Fruit fly (Drosophila melanogaster): ENCODE data around the gene drpr.

The drpr gene

DNA sequence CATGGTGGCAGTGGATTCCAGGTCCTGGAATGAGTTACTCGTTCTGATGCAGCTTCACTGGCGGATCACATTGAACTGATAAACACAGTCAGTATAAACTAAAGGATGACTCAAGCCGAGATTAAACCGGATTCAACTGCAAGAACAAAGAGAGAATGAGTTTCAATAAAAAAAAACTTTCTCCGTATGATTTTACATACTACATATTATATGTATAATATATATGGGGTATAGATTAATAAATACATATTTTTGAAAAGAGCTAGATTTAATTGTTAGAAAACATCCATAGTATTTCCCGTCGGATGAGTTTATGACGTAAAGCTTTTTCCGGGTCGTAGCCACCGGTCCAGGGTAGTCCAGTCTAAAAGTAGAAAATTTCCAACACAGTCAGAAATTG lies 6.8 kb downstream of the drpr start, which contains the start of gene CG12035:
Gene CG12035 (plus strand): TSS at position 301 of the 400 bp plus-strand sequence.
- TF ChIP-seq CG32264 (GFP tag; optimal IDR thresholded peaks at IDR 0.05) (no peak), h (GFP tag; optimal IDR thresholded peaks at IDR 0.05) (no peak), Abd-B (GFP tag; optimal IDR thresholded peaks at IDR 0.05) (no peak), dl (GFP tag; optimal IDR thresholded peaks at IDR 0.05; ENCODE audit: insufficient read depth in 1 of 2, partially characterized antibody in 2 of 2) (no peak), brk (GFP tag; optimal IDR thresholded peaks at IDR 0.05) (no peak), Jra (GFP tag; optimal IDR thresholded peaks at IDR 0.05) (no peak), foxo (GFP tag; optimal IDR thresholded peaks at IDR 0.05) (no peak), Hnf4 (GFP tag; optimal IDR thresholded peaks at IDR 0.05) (no peak), CG9705 (GFP tag; optimal IDR thresholded peaks at IDR 0.05) (no peak), Dfd (GFP tag; optimal IDR thresholded peaks at IDR 0.05) (no peak), OdsH (GFP tag; optimal IDR thresholded peaks at IDR 0.05) (no peak), Hr78 (GFP tag; optimal IDR thresholded peaks at IDR 0.05) (no peak), Rel (GFP tag; optimal IDR thresholded peaks at IDR 0.05) (no peak), Rel (tag; optimal IDR thresholded peaks at IDR 0.05) (no peak), usp (GFP tag; optimal IDR thresholded peaks at IDR 0.05) (no peak), sv (GFP tag; optimal IDR thresholded peaks at IDR 0.05) (no peak), lola (GFP tag; optimal IDR thresholded peaks at IDR 0.05) (no peak), fru (GFP tag; optimal IDR thresholded peaks at IDR 0.05) (no peak), dsf (GFP tag; optimal IDR thresholded peaks at IDR 0.05; ENCODE audit: borderline replicate concordance) (no peak), pan (optimal IDR thresholded peaks at IDR 0.05) (no peak), HLH106 (tag; optimal IDR thresholded peaks at IDR 0.05) (no peak)

DNA sequence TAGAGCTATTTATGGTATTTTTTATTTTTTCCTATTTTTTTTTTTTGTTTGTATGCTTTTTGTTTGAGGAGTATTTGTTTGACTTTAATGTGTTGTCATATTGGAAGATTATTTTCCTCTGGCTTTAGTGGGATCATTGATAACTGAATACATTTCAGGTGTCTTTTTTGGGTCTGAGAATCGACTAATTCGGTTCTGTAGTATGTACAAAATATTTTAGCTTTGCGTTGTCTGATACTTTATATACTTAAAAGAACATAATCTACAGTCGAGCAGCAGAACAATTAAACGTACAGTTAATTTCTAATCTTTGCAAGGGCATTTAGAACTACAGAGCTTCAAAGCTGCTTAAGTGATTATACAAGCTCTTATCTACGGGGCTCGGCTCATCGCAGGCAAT lies 7.9 kb downstream of the drpr start, which contains the start of gene CG18171:
Gene CG18171 (minus strand): TSS at position 101 of the 400 bp plus-strand sequence.
- no peak for TF ChIP-seq Dif (GFP tag; optimal IDR thresholded peaks at IDR 0.05; ENCODE audit: partially characterized antibody)
- TF ChIP-seq OdsH (GFP tag; optimal IDR thresholded peaks at IDR 0.05), result no peak
- no peak for TF ChIP-seq Dfd (GFP tag; optimal IDR thresholded peaks at IDR 0.05)
- no peak for TF ChIP-seq Hr78 (GFP tag; optimal IDR thresholded peaks at IDR 0.05)

DNA sequence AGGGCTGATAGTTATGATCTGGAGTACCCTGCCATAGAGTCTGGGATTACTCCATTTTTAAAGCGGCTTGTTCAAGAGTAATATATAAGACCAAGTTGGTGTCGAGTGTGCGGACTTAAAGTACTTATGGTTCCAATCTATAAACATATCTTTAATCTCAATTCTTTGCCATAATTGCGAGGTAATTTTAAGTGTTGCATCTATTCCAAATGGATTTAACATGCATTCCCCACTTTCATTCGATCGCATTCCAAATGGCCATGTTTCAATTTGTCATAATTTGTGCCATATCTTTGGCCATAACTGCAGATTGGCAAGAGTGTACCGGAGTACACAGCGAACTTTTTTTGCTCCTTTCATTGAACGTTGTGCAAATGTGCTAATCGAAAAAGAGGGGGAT lies 19.7 kb downstream of the drpr start:
- TF ChIP-seq br (GFP tag; optimal IDR thresholded peaks at IDR 0.05), result no peak
- TF ChIP-seq Vsx2 (GFP tag; optimal IDR thresholded peaks at IDR 0.05; ENCODE audit: partially characterized antibody), result no peak
- no peak for TF ChIP-seq h (GFP tag; optimal IDR thresholded peaks at IDR 0.05)
- no peak for TF ChIP-seq foxo (GFP tag; optimal IDR thresholded peaks at IDR 0.05)
- no peak for TF ChIP-seq pan (optimal IDR thresholded peaks at IDR 0.05)
- TF ChIP-seq Jra (GFP tag; optimal IDR thresholded peaks at IDR 0.05), result no peak
- TF ChIP-seq rgr (GFP tag; optimal IDR thresholded peaks at IDR 0.05), result no peak
- no peak for TF ChIP-seq Dfd (GFP tag; optimal IDR thresholded peaks at IDR 0.05)
- TF ChIP-seq Rel (GFP tag; optimal IDR thresholded peaks at IDR 0.05), result no peak
- TF ChIP-seq Rel (tag; optimal IDR thresholded peaks at IDR 0.05), result no peak
- no peak for TF ChIP-seq N (GFP tag; optimal IDR thresholded peaks at IDR 0.05)
- no peak for TF ChIP-seq dmrt93B (GFP tag; optimal IDR thresholded peaks at IDR 0.05)
- TF ChIP-seq usp (GFP tag; optimal IDR thresholded peaks at IDR 0.05), result no peak
- no peak for TF ChIP-seq Myc (optimal IDR thresholded peaks at IDR 0.05)
- no peak for TF ChIP-seq psq (GFP tag; optimal IDR thresholded peaks at IDR 0.05)
- no peak for TF ChIP-seq dsf (GFP tag; optimal IDR thresholded peaks at IDR 0.05; ENCODE audit: borderline replicate concordance)
- TF ChIP-seq Hr78 (GFP tag; optimal IDR thresholded peaks at IDR 0.05), result no peak
- TF ChIP-seq woc (GFP tag; optimal IDR thresholded peaks at IDR 0.05), result no peak
- TF ChIP-seq Dif (GFP tag; optimal IDR thresholded peaks at IDR 0.05; ENCODE audit: partially characterized antibody), result no peak
- TF ChIP-seq Mio (GFP tag; optimal IDR thresholded peaks at IDR 0.05), result no peak

- peak; percentile 45 for TF ChIP-seq ey (GFP tag; optimal IDR thresholded peaks at IDR 0.05)
- peak; percentile 29 for TF ChIP-seq HLH106 (tag; optimal IDR thresholded peaks at IDR 0.05)
- peak; percentile 24 for TF ChIP-seq rgr (GFP tag; optimal IDR thresholded peaks at IDR 0.05)
- no peak for TF ChIP-seq GATAd (GFP tag; optimal IDR thresholded peaks at IDR 0.05)
- TF ChIP-seq Vsx2 (GFP tag; optimal IDR thresholded peaks at IDR 0.05; ENCODE audit: partially characterized antibody), result no peak
- no peak for TF ChIP-seq dmrt93B (GFP tag; optimal IDR thresholded peaks at IDR 0.05)
- no peak for TF ChIP-seq dl (GFP tag; optimal IDR thresholded peaks at IDR 0.05; ENCODE audit: insufficient read depth in 1 of 2, partially characterized antibody in 2 of 2)
- no peak for TF ChIP-seq Hr83 (GFP tag; optimal IDR thresholded peaks at IDR 0.05; ENCODE audit: poor library complexity, severe bottlenecking)
- TF ChIP-seq woc (GFP tag; optimal IDR thresholded peaks at IDR 0.05), result peak; percentile 13
- TF ChIP-seq Sp1 (GFP tag; optimal IDR thresholded peaks at IDR 0.05), result peak; percentile 2
- TF ChIP-seq foxo (GFP tag; optimal IDR thresholded peaks at IDR 0.05), result peak in 1 of 2 experiments; percentile 25
- peak; percentile 10 for TF ChIP-seq OdsH (GFP tag; optimal IDR thresholded peaks at IDR 0.05)
- TF ChIP-seq br (GFP tag; optimal IDR thresholded peaks at IDR 0.05), result peak; percentile 22
- peak; percentile 50 for TF ChIP-seq fru (GFP tag; optimal IDR thresholded peaks at IDR 0.05)
- TF ChIP-seq h (GFP tag; optimal IDR thresholded peaks at IDR 0.05), result peak; percentile 52
- TF ChIP-seq jim (GFP tag; optimal IDR thresholded peaks at IDR 0.05), result no peak
- TF ChIP-seq sv (GFP tag; optimal IDR thresholded peaks at IDR 0.05), result no peak
These were observed 20.3 kb downstream of the drpr start for dm6 chr3L:1710562-1710961.
